Worm (Caenorhabditis elegans) whole organism, L3 larva: ENCODE data around the gene Y38H6C.13.

Source experiments
- aly-2 ChIP-seq: fragments of 150-350 bp; optimal IDR thresholded peaks from 2 replicates; lab custom pipeline; 2014; ENCODE audit warnings: missing biosample characterization, missing genetic modification characterization
- ceh-28 ChIP-seq: fragments of 150-350 bp; optimal IDR thresholded peaks from 2 replicates; lab custom pipeline; 2014; ENCODE audit warnings: missing biosample characterization, missing genetic modification reagents, missing genetic modification characterization
- ceh-82 ChIP-seq: fragments of 150-350 bp; optimal IDR thresholded peaks from 2 replicates; lab custom pipeline; 2014; ENCODE audit warnings: missing biosample characterization, missing genetic modification characterization
- ceh-9 ChIP-seq: sonication (generic microtip); optimal IDR thresholded peaks from 2 replicates; lab custom pipeline; 2018; ENCODE audit warnings: missing biosample characterization, missing genetic modification characterization
- daf-12 ChIP-seq: fragments of 150-350 bp; optimal IDR thresholded peaks from 2 replicates; lab custom pipeline; 2014; ENCODE audit warnings: missing biosample characterization, missing genetic modification reagents, missing genetic modification characterization
- egl-5 ChIP-seq: fragments of 150-350 bp; optimal IDR thresholded peaks from 2 replicates; lab custom pipeline; 2017; ENCODE audit warnings: missing biosample characterization, missing genetic modification reagents, missing genetic modification characterization, inconsistent platforms
- elt-2 ChIP-seq: sonication (generic microtip); optimal IDR thresholded peaks from 2 replicates; lab custom pipeline; 2016; ENCODE audit warnings: missing genetic modification reagents, mild to moderate bottlenecking, missing genetic modification characterization, missing compliant biosample characterization
- eor-1 ChIP-seq, 2 experiments: fragments of 150-350 bp; optimal IDR thresholded peaks; 2 replicates each; lab custom pipeline; 2014 to 2018; ENCODE audit warnings: missing biosample characterization in 2 of 2, missing genetic modification characterization in 2 of 2
- fkh-10 ChIP-seq: sonication (generic microtip); optimal IDR thresholded peaks from 2 replicates; lab custom pipeline; 2017; ENCODE audit warnings: missing biosample characterization, missing genetic modification reagents, missing genetic modification characterization
- hmg-11 ChIP-seq: sonication (generic microtip); optimal IDR thresholded peaks from 2 replicates; lab custom pipeline; 2016; ENCODE audit warnings: missing genetic modification characterization, missing compliant biosample characterization
- jun-1 ChIP-seq: fragments of 150-350 bp; optimal IDR thresholded peaks from 2 replicates; lab custom pipeline; 2014; ENCODE audit warnings: missing biosample characterization, missing genetic modification reagents, missing genetic modification characterization
- lin-15B ChIP-seq: fragments of 150-350 bp; optimal IDR thresholded peaks from 2 replicates; lab custom pipeline; 2014; ENCODE audit warnings: missing biosample characterization, missing genetic modification characterization
- lsy-12 ChIP-seq: sonication (generic microtip); optimal IDR thresholded peaks from 2 replicates; lab custom pipeline; 2016; ENCODE audit warnings: mild to moderate bottlenecking, missing genetic modification characterization, missing compliant biosample characterization
- mml-1 ChIP-seq: fragments of 150-350 bp; sonication (generic microtip); optimal IDR thresholded peaks from 3 replicates; lab custom pipeline; 2014; ENCODE audit warnings: missing biosample characterization, missing genetic modification characterization
- nhr-11 ChIP-seq: fragments of 150-350 bp; optimal IDR thresholded peaks from 2 replicates; lab custom pipeline; 2014; ENCODE audit warnings: missing biosample characterization, missing genetic modification characterization
- nhr-12 ChIP-seq: fragments of 150-350 bp; optimal IDR thresholded peaks from 2 replicates; lab custom pipeline; 2014; ENCODE audit warnings: missing biosample characterization, missing genetic modification characterization
- nhr-23 ChIP-seq: fragments of 150-350 bp; optimal IDR thresholded peaks from 2 replicates; lab custom pipeline; 2014; ENCODE audit warnings: missing biosample characterization, missing genetic modification reagents, missing genetic modification characterization
- nhr-237 ChIP-seq: fragments of 150-350 bp; optimal IDR thresholded peaks from 2 replicates; lab custom pipeline; 2014; ENCODE audit warnings: missing biosample characterization, missing genetic modification characterization
- nhr-25 ChIP-seq: sonication (generic microtip); optimal IDR thresholded peaks from 2 replicates; lab custom pipeline; 2017; ENCODE audit warnings: missing biosample characterization, missing genetic modification characterization
- nhr-28 ChIP-seq: fragments of 150-350 bp; optimal IDR thresholded peaks from 2 replicates; lab custom pipeline; 2014; ENCODE audit warnings: missing biosample characterization, missing genetic modification characterization
- nhr-43 ChIP-seq: sonication (generic microtip); optimal IDR thresholded peaks from 2 replicates; lab custom pipeline; 2016; ENCODE audit warnings: mild to moderate bottlenecking, missing genetic modification characterization, missing compliant biosample characterization; ENCODE audit not compliant: poor library complexity, severe bottlenecking
- nhr-67 ChIP-seq: fragments of 150-350 bp; optimal IDR thresholded peaks from 2 replicates; lab custom pipeline; 2014; ENCODE audit warnings: missing biosample characterization, missing genetic modification characterization
- nhr-76 ChIP-seq: fragments of 150-350 bp; sonication (generic microtip); optimal IDR thresholded peaks from 5 replicates; lab custom pipeline; 2014; ENCODE audit warnings: missing biosample characterization, missing genetic modification characterization
- pha-4 ChIP-seq: fragments of 150-350 bp; optimal IDR thresholded peaks from 2 replicates; lab custom pipeline; 2014; ENCODE audit warnings: missing biosample characterization, missing genetic modification reagents, missing genetic modification characterization
- pqm-1 ChIP-seq: fragments of 150-350 bp; optimal IDR thresholded peaks from 2 replicates; lab custom pipeline; 2017; ENCODE audit warnings: missing biosample characterization, missing genetic modification characterization, inconsistent platforms
- sea-2 ChIP-seq: fragments of 150-350 bp; sonication (generic microtip); optimal IDR thresholded peaks from 4 replicates; lab custom pipeline; 2014; ENCODE audit warnings: missing biosample characterization, missing genetic modification reagents, missing genetic modification characterization
- skn-1 ChIP-seq: fragments of 150-350 bp; optimal IDR thresholded peaks from 2 replicates; lab custom pipeline; 2014; ENCODE audit warnings: missing biosample characterization, missing genetic modification characterization
- unc-39 ChIP-seq: sonication (generic microtip); optimal IDR thresholded peaks from 4 replicates; lab custom pipeline; 2017; ENCODE audit warnings: missing biosample characterization, missing genetic modification characterization
- zag-1 ChIP-seq: fragments of 150-350 bp; optimal IDR thresholded peaks from 2 replicates; lab custom pipeline; 2014; ENCODE audit warnings: missing biosample characterization, missing genetic modification characterization
- ztf-11 ChIP-seq: fragments of 150-350 bp; optimal IDR thresholded peaks from 2 replicates; lab custom pipeline; 2014; ENCODE audit warnings: missing biosample characterization, missing genetic modification characterization
- ztf-4 ChIP-seq: fragments of 150-350 bp; optimal IDR thresholded peaks from 2 replicates; lab custom pipeline; 2014; ENCODE audit warnings: missing biosample characterization, missing genetic modification characterization

Gene Y38H6C.13

ce11 chrV:20518927-20519326 lies 8.7 kb upstream of the Y38H6C.13 start, which contains the start of gene Y38H6C.25:
Gene Y38H6C.25, plus strand, starts transcription at chrV:20519227.
- no peak for TF ChIP-seq elt-2 (tag; lab: Kevin White, UChicago)
- no peak for TF ChIP-seq lsy-12
- no peak for TF ChIP-seq mml-1 (tag; lab: Kevin White, UChicago)
- TF ChIP-seq pha-4: no peak
- TF ChIP-seq ztf-11 (tag; lab: Kevin White, UChicago): no peak
- TF ChIP-seq nhr-237: no peak
- no peak for TF ChIP-seq eor-1 (tag; optimal IDR thresholded peaks at IDR 0.05; lab: Kevin White, UChicago)
- no peak for TF ChIP-seq nhr-67 (tag; lab: Kevin White, UChicago)
- no peak for TF ChIP-seq nhr-25 (tag; lab: Kevin White, UChicago)
- TF ChIP-seq lin-15B (tag; lab: Kevin White, UChicago): no peak
- no peak for TF ChIP-seq fkh-10 (GFP tag; lab: Kevin White, UChicago)

ce11 chrV:20522219-20522618 lies 5.4 kb upstream of the Y38H6C.13 start, which contains the start of the genes Y38H6C.9 and fbxa-150:
Gene Y38H6C.9, minus strand, starts transcription at chrV:20522270.
Gene fbxa-150, plus strand, starts transcription at chrV:20522598.
- TF ChIP-seq nhr-23 (tag; lab: Kevin White, UChicago): no peak
- no peak for TF ChIP-seq ceh-28 (tag; lab: Kevin White, UChicago)
- no peak for TF ChIP-seq nhr-67 (tag; lab: Kevin White, UChicago)
- no peak for TF ChIP-seq nhr-25 (tag; lab: Kevin White, UChicago)
- no peak for TF ChIP-seq egl-5 (tag; lab: Kevin White, UChicago)
- no peak for TF ChIP-seq sea-2

ce11 chrV:20525816-20526459 lies 1.7 kb upstream of the Y38H6C.13 start, which contains the start of the genes srh-166 and Y38H6C.24:
Gene srh-166, minus strand, starts transcription at chrV:20525866.
Gene Y38H6C.24, plus strand, starts transcription at chrV:20526435.
- peak; percentile 82 for TF ChIP-seq elt-2 (tag; lab: Kevin White, UChicago)
- no peak for TF ChIP-seq unc-39 (tag; lab: Kevin White, UChicago)
- peak; percentile 52 for TF ChIP-seq jun-1 (tag; lab: Kevin White, UChicago)
- peak; percentile 89 for TF ChIP-seq pqm-1 (tag; lab: Kevin White, UChicago)
- TF ChIP-seq skn-1: peak; percentile 41
- no peak for TF ChIP-seq nhr-237
- TF ChIP-seq ceh-82 (tag; lab: Kevin White, UChicago): no peak
- TF ChIP-seq nhr-67 (tag; lab: Kevin White, UChicago): no peak
- no peak for TF ChIP-seq aly-2 (tag; lab: Kevin White, UChicago)

ce11 chrV:20534072-20534471 lies 6.5 kb downstream of the Y38H6C.13 start, which contains the start of gene famh-161:
Gene famh-161, minus strand, starts transcription at chrV:20534172.
- TF ChIP-seq nhr-12 (tag; lab: Kevin White, UChicago): no peak
- TF ChIP-seq zag-1 (tag; lab: Kevin White, UChicago): no peak
- TF ChIP-seq nhr-23 (tag; lab: Kevin White, UChicago): no peak
- no peak for TF ChIP-seq daf-12 (tag; lab: Kevin White, UChicago)
- TF ChIP-seq elt-2 (tag; lab: Kevin White, UChicago): no peak
- no peak for TF ChIP-seq eor-1 (tag; optimal IDR thresholded peaks at IDR 0.05; lab: Kevin White, UChicago)
- no peak for TF ChIP-seq nhr-11
- no peak for TF ChIP-seq aly-2 (tag; lab: Kevin White, UChicago)
- no peak for TF ChIP-seq ceh-9 (tag; lab: Kevin White, UChicago)
- no peak for TF ChIP-seq ceh-28 (tag; lab: Kevin White, UChicago)
- no peak for TF ChIP-seq nhr-76
- no peak for TF ChIP-seq ztf-11 (tag; lab: Kevin White, UChicago)
- no peak for TF ChIP-seq ztf-4 (tag; lab: Kevin White, UChicago)
- no peak for TF ChIP-seq nhr-43 (tag; lab: Kevin White, UChicago)
- no peak for TF ChIP-seq sea-2
- TF ChIP-seq lsy-12: no peak
- no peak for TF ChIP-seq nhr-28 (tag; lab: Kevin White, UChicago)
- TF ChIP-seq, all 47 proteins: peak for 0

ce11 chrV:20536208-20536607 lies 8.6 kb downstream of the Y38H6C.13 start, which contains the start of gene Y38H6C.15:
Gene Y38H6C.15, minus strand, starts transcription at chrV:20536308.
- no peak for TF ChIP-seq nhr-23 (tag; lab: Kevin White, UChicago)
- TF ChIP-seq hmg-11 (tag; lab: Kevin White, UChicago): no peak
- no peak for TF ChIP-seq skn-1
- TF ChIP-seq nhr-43 (tag; lab: Kevin White, UChicago): no peak
